Worm (Caenorhabditis elegans) whole organism, late embryonic: Measurements from ENCODE around the gene nas-16.

Source experiments
- ceh-6 ChIP-seq: fragments of 200-800 bp; sonication (Bioruptor generic); optimal IDR thresholded peaks from 2 replicates; lab custom pipeline; 2018; ENCODE audit warnings: mild to moderate bottlenecking, missing genetic modification characterization, missing compliant biosample characterization
- fkh-10 ChIP-seq: fragments of 150-350 bp; optimal IDR thresholded peaks from 2 replicates; lab custom pipeline; 2014; ENCODE audit warnings: missing biosample characterization, missing genetic modification reagents, missing genetic modification characterization
- pros-1 ChIP-seq: fragments of 150-350 bp; optimal IDR thresholded peaks from 2 replicates; lab custom pipeline; 2014; ENCODE audit warnings: missing biosample characterization, missing genetic modification reagents, missing genetic modification characterization
- rnt-1 ChIP-seq: sonication (generic microtip); optimal IDR thresholded peaks from 2 replicates; lab custom pipeline; 2016; ENCODE audit warnings: missing genetic modification characterization, missing compliant biosample characterization

- TF ChIP-seq rnt-1 (tag; lab: Kevin White, UChicago) (no peak), pros-1 (no peak), ceh-6 (GFP tag; lab: Kevin White, UChicago) (no peak), fkh-10 (GFP tag; lab: Kevin White, UChicago) (no peak)
These were observed 18.2 kb upstream of the nas-16 start for ce11 chrV:11373918-11374317.
